Fruit fly (Drosophila melanogaster) whole organism, embryonic: ENCODE results near the gene Efr.

Source experiments
- Ada2b ChIP-seq: fragments of 200-800 bp; sonication (Bioruptor generic); IDR thresholded peaks from 2 replicates; pipeline ENCODE4 v1.3.6; 2022; ENCODE audit warnings: missing biosample characterization, missing genetic modification characterization
- Adf1 ChIP-seq: fragments of 200-800 bp; sonication (Bioruptor generic); IDR thresholded peaks from 2 replicates; pipeline ENCODE4 v1.3.6; 2022; ENCODE audit warnings: missing biosample characterization, missing genetic modification characterization
- Atf6 ChIP-seq: fragments of 200-800 bp; sonication (Bioruptor generic); IDR thresholded peaks from 2 replicates; pipeline ENCODE4 v1.3.6; 2022; ENCODE audit warnings: missing biosample characterization, missing genetic modification characterization
- CG11504 ChIP-seq: fragments of 200-800 bp; sonication (Bioruptor generic); optimal IDR thresholded peaks from 3 replicates; lab custom pipeline; 2019; ENCODE audit warnings: missing biosample characterization, mild to moderate bottlenecking, missing genetic modification characterization, moderate library complexity
- CG11560 ChIP-seq: fragments of 200-800 bp; sonication (Bioruptor generic); IDR thresholded peaks from 3 replicates; pipeline ENCODE4 v1.3.6; 2022; ENCODE audit warnings: missing biosample characterization, missing genetic modification characterization
- CG11695 ChIP-seq: fragments of 200-800 bp; sonication (Bioruptor generic); IDR thresholded peaks from 3 replicates; pipeline ENCODE4 v1.3.6; 2022; ENCODE audit warnings: missing biosample characterization, missing genetic modification characterization
- CG12219 ChIP-seq: fragments of 200-800 bp; sonication (Bioruptor generic); optimal IDR thresholded peaks from 3 replicates; lab custom pipeline; 2018; ENCODE audit warnings: missing biosample characterization, mild to moderate bottlenecking, missing genetic modification characterization
- CG12769 ChIP-seq: fragments of 200-800 bp; sonication (Bioruptor generic); optimal IDR thresholded peaks from 2 replicates; lab custom pipeline; 2019; ENCODE audit warnings: missing biosample characterization, mild to moderate bottlenecking, missing genetic modification characterization, moderate library complexity
- CG15696 ChIP-seq: fragments of 200-800 bp; sonication (Bioruptor generic); optimal IDR thresholded peaks from 2 replicates; lab custom pipeline; 2019; ENCODE audit warnings: missing biosample characterization, mild to moderate bottlenecking, missing genetic modification characterization, moderate library complexity
- CG16815 ChIP-seq: fragments of 200-800 bp; sonication (Bioruptor generic); optimal IDR thresholded peaks from 3 replicates; lab custom pipeline; 2017; ENCODE audit warnings: missing biosample characterization, mild to moderate bottlenecking, missing genetic modification characterization
- CG17802 ChIP-seq: fragments of 200-800 bp; sonication (Bioruptor generic); optimal IDR thresholded peaks from 2 replicates; lab custom pipeline; 2018; ENCODE audit warnings: missing biosample characterization, mild to moderate bottlenecking, missing genetic modification characterization, moderate library complexity
- CG18476 ChIP-seq: fragments of 200-800 bp; sonication (Bioruptor generic); optimal IDR thresholded peaks from 2 replicates; lab custom pipeline; 2016; ENCODE audit warnings: missing biosample characterization, mild to moderate bottlenecking, missing genetic modification characterization
- CG18599 ChIP-seq: fragments of 200-800 bp; sonication (Bioruptor generic); optimal IDR thresholded peaks from 3 replicates; lab custom pipeline; 2017; ENCODE audit warnings: missing biosample characterization, missing genetic modification characterization, mild to moderate bottlenecking, moderate library complexity, missing genetic modification reagents
- CG2712 ChIP-seq: fragments of 200-800 bp; optimal IDR thresholded peaks from 3 replicates; lab custom pipeline; 2019; ENCODE audit warnings: missing biosample characterization, mild to moderate bottlenecking, missing genetic modification characterization, moderate library complexity
- CG30403 ChIP-seq: fragments of 200-800 bp; sonication (Bioruptor generic); optimal IDR thresholded peaks from 3 replicates; lab custom pipeline; 2016; ENCODE audit warnings: missing biosample characterization, missing genetic modification characterization
- CG3281 ChIP-seq: fragments of 200-800 bp; sonication (Bioruptor generic); optimal IDR thresholded peaks from 3 replicates; lab custom pipeline; 2017; ENCODE audit warnings: missing biosample characterization, mild to moderate bottlenecking, missing genetic modification characterization
- CG3726 ChIP-seq: fragments of 200-800 bp; sonication (Bioruptor generic); IDR thresholded peaks from 3 replicates; pipeline ENCODE4, ENCODE4 v1.3.6; 2022; ENCODE audit warnings: missing biosample characterization, missing genetic modification characterization
- CG4854 ChIP-seq: fragments of 200-800 bp; sonication (Bioruptor generic); optimal IDR thresholded peaks from 2 replicates; lab custom pipeline; 2016; ENCODE audit warnings: missing biosample characterization, missing genetic modification characterization, inconsistent platforms
- CG7786 ChIP-seq: fragments of 200-800 bp; sonication (Bioruptor generic); optimal IDR thresholded peaks from 2 replicates; lab custom pipeline; 2016; ENCODE audit warnings: missing biosample characterization, missing genetic modification characterization
- CG8944 ChIP-seq: fragments of 200-800 bp; sonication (Bioruptor generic); optimal IDR thresholded peaks from 3 replicates; lab custom pipeline; 2016; ENCODE audit warnings: missing biosample characterization, missing genetic modification characterization
- CrebB ChIP-seq: fragments of 200-800 bp; sonication (Bioruptor generic); optimal IDR thresholded peaks from 3 replicates; lab custom pipeline; 2018; ENCODE audit warnings: missing biosample characterization, mild to moderate bottlenecking, missing genetic modification characterization
- D19A ChIP-seq: fragments of 200-800 bp; optimal IDR thresholded peaks from 3 replicates; lab custom pipeline; 2019; ENCODE audit warnings: missing biosample characterization, mild to moderate bottlenecking, missing genetic modification characterization, moderate library complexity
- Dbx ChIP-seq: fragments of 200-800 bp; sonication (Bioruptor generic); IDR thresholded peaks from 3 replicates; pipeline ENCODE4 v1.3.6; 2022; ENCODE audit warnings: missing biosample characterization, missing genetic modification characterization
- Dll ChIP-seq: fragments of 200-800 bp; sonication (Bioruptor generic); IDR thresholded peaks from 4 replicates; pipeline ENCODE4 v1.3.6; 2022; ENCODE audit warnings: missing biosample characterization, missing genetic modification characterization; ENCODE audit not compliant: partially characterized antibody
- E2f2 ChIP-seq: fragments of 200-800 bp; sonication (Bioruptor generic); IDR thresholded peaks from 2 replicates; pipeline ENCODE4 v1.3.6; 2022; ENCODE audit warnings: missing biosample characterization, missing genetic modification characterization
- Ets97D ChIP-seq: fragments of 200-800 bp; sonication (Bioruptor generic); optimal IDR thresholded peaks from 3 replicates; lab custom pipeline; 2016; ENCODE audit warnings: missing biosample characterization, missing genetic modification characterization
- Fer1 ChIP-seq: fragments of 200-800 bp; sonication (Bioruptor generic); optimal IDR thresholded peaks from 2 replicates; lab custom pipeline; 2017; ENCODE audit warnings: missing biosample characterization, mild to moderate bottlenecking, missing genetic modification characterization
- Hand ChIP-seq: fragments of 200-800 bp; sonication (Bioruptor generic); optimal IDR thresholded peaks from 2 replicates; lab custom pipeline; 2017; ENCODE audit warnings: mild to moderate bottlenecking, missing biosample characterization, missing genetic modification reagents, missing genetic modification characterization
- Neu2 ChIP-seq: fragments of 200-800 bp; sonication (Bioruptor generic); optimal IDR thresholded peaks from 3 replicates; lab custom pipeline; 2016; ENCODE audit warnings: missing biosample characterization, missing genetic modification characterization, borderline replicate concordance
- bigmax ChIP-seq: fragments of 200-800 bp; sonication (Bioruptor generic); optimal IDR thresholded peaks from 2 replicates; lab custom pipeline; 2018; ENCODE audit warnings: missing biosample characterization, mild to moderate bottlenecking, missing genetic modification characterization
- cato ChIP-seq: fragments of 200-800 bp; sonication (Bioruptor generic); optimal IDR thresholded peaks from 2 replicates; lab custom pipeline; 2016; ENCODE audit warnings: missing biosample characterization, missing genetic modification characterization, borderline replicate concordance
- dimm ChIP-seq: fragments of 200-800 bp; sonication (Bioruptor generic); IDR thresholded peaks from 2 replicates; pipeline ENCODE4 v1.3.6; 2022; ENCODE audit warnings: missing biosample characterization, missing genetic modification characterization
- dpn ChIP-seq, 2 experiments: fragments of 200-800 bp; sonication (Bioruptor generic); optimal IDR thresholded peaks; 3 replicates each; lab custom pipeline; 2016; ENCODE audit warnings: missing biosample characterization in 2 of 2, missing genetic modification characterization in 2 of 2
- en ChIP-seq: fragments of 200-800 bp; sonication (Bioruptor generic); optimal IDR thresholded peaks from 2 replicates; lab custom pipeline; 2016; ENCODE audit warnings: missing biosample characterization, missing genetic modification characterization
- fd64A ChIP-seq: fragments of 200-800 bp; sonication (Bioruptor generic); optimal IDR thresholded peaks from 3 replicates; lab custom pipeline; 2018; ENCODE audit warnings: missing biosample characterization, mild to moderate bottlenecking, missing genetic modification characterization
- fu2 ChIP-seq: fragments of 200-800 bp; sonication (Bioruptor generic); optimal IDR thresholded peaks from 2 replicates; lab custom pipeline; 2016; ENCODE audit warnings: missing biosample characterization, missing genetic modification characterization
- grn ChIP-seq: fragments of 200-800 bp; sonication (Bioruptor generic); optimal IDR thresholded peaks from 3 replicates; lab custom pipeline; 2017; ENCODE audit warnings: missing biosample characterization, missing genetic modification characterization
- her ChIP-seq: fragments of 200-800 bp; sonication (Bioruptor generic); optimal IDR thresholded peaks from 2 replicates; lab custom pipeline; 2016; ENCODE audit warnings: missing biosample characterization, missing genetic modification characterization
- inv ChIP-seq: fragments of 200-800 bp; sonication (Bioruptor generic); IDR thresholded peaks from 2 replicates; pipeline ENCODE4 v1.3.6; 2022; ENCODE audit warnings: missing biosample characterization, missing genetic modification characterization; ENCODE audit not compliant: partially characterized antibody
- jumu ChIP-seq: fragments of 200-800 bp; sonication (Bioruptor generic); optimal IDR thresholded peaks from 3 replicates; lab custom pipeline; 2016; ENCODE audit warnings: missing biosample characterization, missing genetic modification characterization
- maf-S ChIP-seq: fragments of 200-800 bp; sonication (Bioruptor generic); optimal IDR thresholded peaks from 2 replicates; lab custom pipeline; 2016; ENCODE audit warnings: missing biosample characterization, missing genetic modification characterization
- ro ChIP-seq: fragments of 200-800 bp; sonication (Bioruptor generic); IDR thresholded peaks from 2 replicates; pipeline ENCODE4 v1.3.6; 2022; ENCODE audit warnings: missing biosample characterization, missing genetic modification characterization
- sc ChIP-seq, 3 experiments: fragments of >200 bp in 2 of 3; fragments of 200-800 bp in 1 of 3; sonication (Bioruptor generic) in 1 of 3; optimal IDR thresholded peaks; 2 replicates in 2 of 3; 3 replicates in 1 of 3; lab custom pipeline; 2017; ENCODE audit warnings: mild to moderate bottlenecking in 1 of 3, missing biosample characterization in 1 of 3, missing genetic modification characterization in 1 of 3, missing genetic modification reagents in 1 of 3
- sna ChIP-seq: fragments of 200-800 bp; sonication (Bioruptor generic); IDR thresholded peaks from 2 replicates; pipeline ENCODE4 v1.3.6; 2022; ENCODE audit warnings: missing biosample characterization, missing genetic modification characterization; ENCODE audit not compliant: partially characterized antibody
- sob ChIP-seq: fragments of 200-800 bp; sonication (Bioruptor generic); IDR thresholded peaks from 2 replicates; pipeline ENCODE4 v1.3.6; 2022; ENCODE audit warnings: missing biosample characterization, missing genetic modification characterization
- wor ChIP-seq: fragments of 200-800 bp; sonication (Bioruptor generic); IDR thresholded peaks from 2 replicates; pipeline ENCODE4 v1.3.6; 2022; ENCODE audit warnings: missing biosample characterization, missing genetic modification characterization
- z ChIP-seq: fragments of 200-800 bp; sonication (Bioruptor generic); IDR thresholded peaks from 3 replicates; pipeline ENCODE4 v1.3.6; 2022; ENCODE audit warnings: missing biosample characterization, missing genetic modification characterization
- zen ChIP-seq: fragments of 200-800 bp; sonication (Bioruptor generic); optimal IDR thresholded peaks from 3 replicates; lab custom pipeline; 2018; ENCODE audit warnings: missing biosample characterization, mild to moderate bottlenecking, missing genetic modification characterization, moderate library complexity

Gene Efr

DNA sequence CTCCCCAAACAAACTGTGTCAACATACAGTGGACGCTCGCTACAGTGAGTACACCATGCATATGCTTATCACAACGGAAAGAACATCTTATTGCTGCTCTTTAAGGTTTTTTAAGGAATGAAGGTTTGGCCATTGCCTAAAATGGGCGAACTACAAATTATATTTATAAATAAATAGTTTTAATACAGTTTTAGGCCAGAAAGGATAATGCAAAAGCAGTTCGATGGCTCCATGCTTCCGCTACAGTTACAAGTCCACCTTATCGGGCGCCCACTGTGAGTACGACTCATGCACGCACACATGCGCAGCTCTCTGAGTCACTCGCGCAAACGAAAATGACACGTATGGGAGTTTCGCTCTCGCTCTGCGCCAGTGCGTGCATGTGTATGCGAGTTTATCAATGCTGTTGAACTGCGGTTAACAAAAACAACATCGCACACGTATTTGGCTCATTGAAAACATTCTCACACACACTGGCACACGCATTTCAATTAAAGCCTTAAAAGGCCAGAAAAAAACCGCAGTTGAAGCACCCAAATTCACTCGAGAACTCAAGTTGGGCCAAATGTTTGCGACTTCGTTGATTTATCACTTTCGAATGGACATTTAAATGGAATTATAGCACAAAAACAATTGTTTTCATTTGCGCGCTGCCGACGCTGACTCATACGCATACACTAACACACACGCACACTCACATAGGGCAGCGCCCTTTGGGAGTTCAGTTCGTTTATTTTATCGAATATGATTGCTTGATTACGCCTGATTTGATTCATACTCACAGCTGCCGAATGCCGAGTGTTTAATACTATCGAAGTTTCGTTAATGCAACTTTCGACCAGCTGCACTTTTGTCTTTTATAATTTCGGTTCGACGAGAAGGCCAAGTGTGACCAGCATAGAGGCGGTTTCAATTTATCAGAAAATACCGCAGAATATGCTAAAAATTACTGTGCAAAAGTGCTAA is 4.8 kb downstream of the Efr start, which contains the start of gene sqh (continued):
- TF ChIP-seq CG3281 (GFP tag; lab: Kevin White, UChicago) (peak; percentile 83), maf-S (GFP tag; lab: Kevin White, UChicago) (no peak), CG12219 (peak; percentile 81), Hand (GFP tag; lab: Kevin White, UChicago) (peak; percentile 86), dpn (GFP tag; optimal IDR thresholded peaks at IDR 0.05; lab: Kevin White, UChicago) (peak; percentile 52 to 85), CG11695 (GFP tag; lab: Robert Waterston, UW) (peak; percentile 91), CG2712 (tag; lab: Kevin White, UChicago) (peak; percentile 88), CG3726 (peak; percentile 82), CG18599 (GFP tag; lab: Kevin White, UChicago) (peak; percentile 90), CrebB (tag; lab: Kevin White, UChicago) (peak; percentile 83), fu2 (GFP tag; lab: Kevin White, UChicago) (no peak), dimm (GFP tag; lab: Robert Waterston, UW) (peak; percentile 62; the same call in 1 of the 2 replicates), Dll (GFP tag; lab: Robert Waterston, UW) (no peak), jumu (GFP tag; lab: Kevin White, UChicago) (no peak), D19A (tag; lab: Kevin White, UChicago) (peak; percentile 83), her (no peak), Neu2 (GFP tag; lab: Kevin White, UChicago) (no peak), CG17802 (tag; lab: Kevin White, UChicago) (peak; percentile 38), CG12769 (tag; lab: Kevin White, UChicago) (no peak), ro (GFP tag; lab: Robert Waterston, UW) (peak; percentile 74), E2f2 (GFP tag; lab: Robert Waterston, UW) (peak; percentile 71), CG15696 (tag; lab: Kevin White, UChicago) (peak; percentile 76), wor (GFP tag; lab: Robert Waterston, UW) (peak; percentile 81), Ada2b (GFP tag; lab: Robert Waterston, UW) (peak; percentile 87), sc (optimal IDR thresholded peaks at IDR 0.05; lab: Kevin White, UChicago) (no peak), sc (GFP tag; optimal IDR thresholded peaks at IDR 0.05; lab: Kevin White, UChicago) (peak; percentile 72), Atf6 (GFP tag; lab: Robert Waterston, UW) (peak; percentile 94), sna (GFP tag; lab: Robert Waterston, UW) (no peak), Dbx (GFP tag; lab: Robert Waterston, UW) (peak; percentile 92), inv (GFP tag; lab: Robert Waterston, UW) (no peak), CG4854 (GFP tag; lab: Kevin White, UChicago) (peak; percentile 46), Ets97D (GFP tag; lab: Kevin White, UChicago) (no peak), en (GFP tag; lab: Kevin White, UChicago) (no peak), CG11560 (tag; lab: Robert Waterston, UW) (peak; percentile 82; the same call in 2 of the 3 replicates), CG16815 (GFP tag; lab: Kevin White, UChicago) (peak; percentile 89), fd64A (GFP tag; lab: Kevin White, UChicago) (peak; percentile 71), cato (GFP tag; lab: Kevin White, UChicago) (peak; percentile 62), CG11504 (tag; lab: Kevin White, UChicago) (peak; percentile 90), CG7786 (GFP tag; lab: Kevin White, UChicago) (peak; percentile 42), Fer1 (GFP tag; lab: Kevin White, UChicago) (peak; percentile 91), sob (peak; percentile 91), CG18476 (GFP tag; lab: Kevin White, UChicago) (peak; percentile 74), grn (GFP tag; lab: Kevin White, UChicago) (peak; percentile 22), CG30403 (peak; percentile 89), Adf1 (GFP tag; lab: Robert Waterston, UW) (peak; percentile 64), z (GFP tag; lab: Robert Waterston, UW) (peak; percentile 93), bigmax (GFP tag; lab: Kevin White, UChicago) (no peak), zen (tag; lab: Kevin White, UChicago) (peak; percentile 70), CG8944 (GFP tag; lab: Kevin White, UChicago) (peak; percentile 37)
